Worm (Caenorhabditis elegans) whole organism, young adult: Measurements from ENCODE around the gene F42C5.9.

Source experiments
- B0336.3 ChIP-seq: fragments of 200-800 bp; sonication (Bioruptor generic); IDR thresholded peaks from 2 replicates; pipeline ENCODE4 v1.3.6; 2022; ENCODE audit warnings: missing genetic modification characterization, missing compliant biosample characterization
- hlh-12 ChIP-seq: sonication (generic microtip); optimal IDR thresholded peaks from 2 replicates; lab custom pipeline; 2016; ENCODE audit warnings: missing genetic modification characterization, missing compliant biosample characterization
- hsf-1 ChIP-seq: fragments of 200-800 bp; sonication (Bioruptor generic); IDR thresholded peaks from 2 replicates; pipeline ENCODE4 v1.3.6; 2022; ENCODE audit warnings: missing genetic modification reagents, missing genetic modification characterization, missing compliant biosample characterization
- lsy-27 ChIP-seq: sonication (generic microtip); optimal IDR thresholded peaks from 2 replicates; lab custom pipeline; 2017; ENCODE audit warnings: missing genetic modification characterization, mild to moderate bottlenecking, missing compliant biosample characterization, antibody characterized with exemption, missing genotype, borderline replicate concordance; ENCODE audit not compliant: insufficient read depth
- snpc-3.4 ChIP-seq: sonication (generic microtip); optimal IDR thresholded peaks from 2 replicates; lab custom pipeline; 2017; ENCODE audit warnings: missing genetic modification characterization, mild to moderate bottlenecking, missing compliant biosample characterization, antibody characterized with exemption, moderate library complexity, missing genotype, missing genetic modification reagents
- sptf-2 ChIP-seq: fragments of 200-800 bp; sonication (Bioruptor generic); optimal IDR thresholded peaks from 2 replicates; lab custom pipeline; 2018; ENCODE audit warnings: mild to moderate bottlenecking, missing genetic modification characterization, missing compliant biosample characterization
- unc-62 ChIP-seq: fragments of 150-350 bp; optimal IDR thresholded peaks from 2 replicates; lab custom pipeline; 2014; ENCODE audit warnings: missing biosample characterization, missing genetic modification reagents, missing genetic modification characterization

ce11 chrIV:7338042-7338441 is 21.1 kb upstream of the F42C5.9 start:
- no peak for TF ChIP-seq sptf-2 (GFP tag; lab: Kevin White, UChicago)
- 0 out of 2 replicates have a peak, but pooled peaks have one; percentile 21 for TF ChIP-seq hsf-1 (GFP tag; lab: Robert Waterston, UW)
- no peak for TF ChIP-seq snpc-3.4 (tag; lab: Kevin White, UChicago)
- no peak for TF ChIP-seq lsy-27 (tag; lab: Kevin White, UChicago)
- TF ChIP-seq unc-62 (GFP tag; lab: Kevin White, UChicago) = no peak
- no peak for TF ChIP-seq B0336.3 (GFP tag; lab: Robert Waterston, UW)
- no peak for TF ChIP-seq hlh-12 (tag; lab: Kevin White, UChicago)
